Fruit fly (Drosophila melanogaster) Kc167 (cell line): ENCODE measurements around the gene Vps13B.

ENCODE experiments used
- Sin3A ChIP-seq: fragments of >200 bp; optimal IDR thresholded peaks from 2 replicates; lab custom pipeline; 2018; ENCODE audit warnings: missing external identifiers
- h ChIP-seq: fragments of >200 bp; optimal IDR thresholded peaks from 3 replicates; lab custom pipeline; 2018; ENCODE audit warnings: missing external identifiers
- insv ChIP-seq: fragments of >200 bp; optimal IDR thresholded peaks from 3 replicates; lab custom pipeline; 2018; ENCODE audit warnings: missing external identifiers
- psq ChIP-seq: fragments of >200 bp; optimal IDR thresholded peaks from 2 replicates; lab custom pipeline; 2017; ENCODE audit warnings: missing external identifiers
- ttk ChIP-seq: sonication (Bioruptor generic); optimal IDR thresholded peaks from 2 replicates; lab custom pipeline; 2017; ENCODE audit warnings: missing external identifiers

DNA sequence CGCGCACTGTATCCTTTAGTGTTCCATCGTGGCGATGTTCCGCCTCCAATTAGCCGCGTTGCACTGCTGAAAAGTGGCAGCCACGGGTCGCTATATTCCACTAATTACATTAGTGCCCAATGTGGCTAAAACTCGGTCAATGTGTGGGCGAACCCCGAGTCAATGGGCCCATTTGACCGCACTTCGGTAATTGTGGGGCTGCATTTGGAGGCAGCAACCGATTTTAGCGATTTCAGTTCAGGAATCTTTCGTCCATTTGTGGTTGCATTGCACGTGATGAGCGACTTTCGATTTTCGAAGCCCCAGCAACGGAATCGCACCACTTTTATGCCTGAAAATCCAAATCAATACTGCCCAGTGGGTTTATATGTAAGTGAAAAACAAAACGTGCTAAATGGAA, 15.6 kb upstream of the Vps13B start, which contains the start of gene trp:
- TF ChIP-seq Sin3A (lab: Kevin White, UChicago): no peak
- no peak for TF ChIP-seq psq
- TF ChIP-seq h (lab: Kevin White, UChicago): no peak
- no peak for TF ChIP-seq ttk (lab: Kevin White, UChicago)
- TF ChIP-seq insv (lab: Kevin White, UChicago): no peak
